Fruit fly (Drosophila melanogaster) whole organism, embryonic: ENCODE results near the gene CG33203.
A peak's percentile ranks its signal among the peaks of the same experiment; 100 is the strongest.

ENCODE experiments used
- Blimp-1 ChIP-seq: fragments of 200-800 bp; sonication (Bioruptor generic); optimal IDR thresholded peaks from 3 replicates; lab custom pipeline; 2018; ENCODE audit warnings: missing biosample characterization, missing genetic modification characterization, mild to moderate bottlenecking, moderate library complexity, missing genetic modification reagents
- CG11504 ChIP-seq: fragments of 200-800 bp; sonication (Bioruptor generic); optimal IDR thresholded peaks from 3 replicates; lab custom pipeline; 2019; ENCODE audit warnings: missing biosample characterization, mild to moderate bottlenecking, missing genetic modification characterization, moderate library complexity
- CG1233 ChIP-seq: fragments of 200-800 bp; sonication (Bioruptor generic); optimal IDR thresholded peaks from 4 replicates; lab custom pipeline; 2018; ENCODE audit warnings: missing biosample characterization, mild to moderate bottlenecking, missing genetic modification characterization
- CG12769 ChIP-seq: fragments of 200-800 bp; sonication (Bioruptor generic); optimal IDR thresholded peaks from 2 replicates; lab custom pipeline; 2019; ENCODE audit warnings: missing biosample characterization, mild to moderate bottlenecking, missing genetic modification characterization, moderate library complexity
- CG1529 ChIP-seq: fragments of 200-800 bp; sonication (Bioruptor generic); optimal IDR thresholded peaks from 3 replicates; lab custom pipeline; 2018; ENCODE audit warnings: missing biosample characterization, missing genetic modification characterization
- CG1602 ChIP-seq: fragments of 200-800 bp; sonication (Bioruptor generic); optimal IDR thresholded peaks from 3 replicates; lab custom pipeline; 2016; ENCODE audit warnings: missing biosample characterization, missing genetic modification characterization
- CG1603 ChIP-seq: fragments of 200-800 bp; sonication (Bioruptor generic); optimal IDR thresholded peaks from 2 replicates; lab custom pipeline; 2019; ENCODE audit warnings: missing biosample characterization, mild to moderate bottlenecking, missing genetic modification characterization, moderate library complexity
- CG16815 ChIP-seq: fragments of 200-800 bp; sonication (Bioruptor generic); optimal IDR thresholded peaks from 3 replicates; lab custom pipeline; 2017; ENCODE audit warnings: missing biosample characterization, mild to moderate bottlenecking, missing genetic modification characterization
- CG17328 ChIP-seq: fragments of 200-800 bp; sonication (Bioruptor generic); IDR thresholded peaks from 2 replicates; pipeline ENCODE4 v1.3.6; 2022; ENCODE audit warnings: missing biosample characterization, missing genetic modification characterization
- CG18262 ChIP-seq: fragments of 200-800 bp; optimal IDR thresholded peaks from 3 replicates; lab custom pipeline; 2019; ENCODE audit warnings: missing biosample characterization, mild to moderate bottlenecking, missing genetic modification characterization, moderate library complexity
- CG3163 ChIP-seq: fragments of 200-800 bp; sonication (Bioruptor generic); optimal IDR thresholded peaks from 3 replicates; lab custom pipeline; 2016; ENCODE audit warnings: missing biosample characterization, missing genetic modification characterization
- CG32767 ChIP-seq: fragments of 200-800 bp; sonication (Bioruptor generic); IDR thresholded peaks from 2 replicates; pipeline ENCODE4 v1.3.6; 2022; ENCODE audit warnings: missing biosample characterization, missing genetic modification characterization
- CG4282 ChIP-seq: fragments of 200-800 bp; sonication (Bioruptor generic); optimal IDR thresholded peaks from 2 replicates; lab custom pipeline; 2016; ENCODE audit warnings: missing biosample characterization, missing genetic modification characterization
- CG7556 ChIP-seq: fragments of 200-800 bp; sonication (Bioruptor generic); optimal IDR thresholded peaks from 2 replicates; lab custom pipeline; 2017; ENCODE audit warnings: missing biosample characterization, mild to moderate bottlenecking, missing genetic modification characterization
- CG7963 ChIP-seq: fragments of 200-800 bp; sonication (Bioruptor generic); IDR thresholded peaks from 3 replicates; pipeline ENCODE4 v1.3.6; 2022; ENCODE audit warnings: missing biosample characterization, missing genetic modification characterization; ENCODE audit not compliant: partially characterized antibody
- CG8924 ChIP-seq: fragments of 200-800 bp; optimal IDR thresholded peaks from 3 replicates; lab custom pipeline; 2019; ENCODE audit warnings: missing biosample characterization, mild to moderate bottlenecking, missing genetic modification characterization, moderate library complexity
- CG9727 ChIP-seq: fragments of 200-800 bp; sonication (Bioruptor generic); optimal IDR thresholded peaks from 3 replicates; lab custom pipeline; 2017; ENCODE audit warnings: missing biosample characterization, mild to moderate bottlenecking, missing genetic modification characterization
- CHES-1-like ChIP-seq: fragments of 200-800 bp; sonication (Bioruptor generic); optimal IDR thresholded peaks from 2 replicates; lab custom pipeline; 2016; ENCODE audit warnings: missing biosample characterization, missing genetic modification characterization
- D19B ChIP-seq: fragments of 200-800 bp; sonication (Bioruptor generic); optimal IDR thresholded peaks from 2 replicates; lab custom pipeline; 2017; ENCODE audit warnings: missing biosample characterization, mild to moderate bottlenecking, missing genetic modification characterization
- Dad ChIP-seq: fragments of 200-800 bp; sonication (Bioruptor generic); optimal IDR thresholded peaks from 3 replicates; lab custom pipeline; 2016; ENCODE audit warnings: missing biosample characterization, missing genetic modification characterization
- Dbx ChIP-seq: fragments of 200-800 bp; sonication (Bioruptor generic); IDR thresholded peaks from 3 replicates; pipeline ENCODE4 v1.3.6; 2022; ENCODE audit warnings: missing biosample characterization, missing genetic modification characterization
- Deaf1 ChIP-seq: fragments of 200-800 bp; optimal IDR thresholded peaks from 3 replicates; lab custom pipeline; 2019; ENCODE audit warnings: missing biosample characterization, mild to moderate bottlenecking, missing genetic modification characterization, moderate library complexity
- H2.0 ChIP-seq: fragments of 200-800 bp; sonication (Bioruptor generic); IDR thresholded peaks from 2 replicates; pipeline ENCODE4 v1.3.6; 2022; ENCODE audit warnings: missing biosample characterization, missing genetic modification characterization
- HmgZ ChIP-seq: fragments of 200-800 bp; sonication (Bioruptor generic); optimal IDR thresholded peaks from 2 replicates; lab custom pipeline; 2018; ENCODE audit warnings: missing biosample characterization, mild to moderate bottlenecking, missing genetic modification characterization
- Med ChIP-seq: fragments of 200-800 bp; sonication (Bioruptor generic); peaks from one replicate; lab custom pipeline; 2016; ENCODE audit warnings: missing biosample characterization, missing genetic modification characterization, mild to moderate bottlenecking, inconsistent platforms, moderate library complexity
- Myb ChIP-seq: fragments of 200-800 bp; sonication (Bioruptor generic); optimal IDR thresholded peaks from 2 replicates; lab custom pipeline; 2016; ENCODE audit warnings: missing biosample characterization, missing genetic modification characterization
- NC2α ChIP-seq: fragments of 200-800 bp; sonication (Bioruptor generic); optimal IDR thresholded peaks from 2 replicates; lab custom pipeline; 2016; ENCODE audit warnings: missing biosample characterization, missing genetic modification characterization
- Nf-YA ChIP-seq: fragments of 200-800 bp; sonication (Bioruptor generic); IDR thresholded peaks from 2 replicates; pipeline ENCODE4 v1.3.6; 2022; ENCODE audit warnings: missing biosample characterization, missing genetic modification characterization
- Scr ChIP-seq: fragments of 200-800 bp; sonication (Bioruptor generic); IDR thresholded peaks from 2 replicates; pipeline ENCODE4 v1.3.6; 2022; ENCODE audit warnings: missing biosample characterization, missing genetic modification characterization; ENCODE audit not compliant: partially characterized antibody
- Sox102F ChIP-seq: fragments of 200-800 bp; sonication (Bioruptor generic); optimal IDR thresholded peaks from 2 replicates; lab custom pipeline; 2018; ENCODE audit warnings: missing biosample characterization, mild to moderate bottlenecking, missing genetic modification characterization, moderate library complexity
- Xbp1 ChIP-seq: fragments of 200-800 bp; sonication (Bioruptor generic); optimal IDR thresholded peaks from 3 replicates; lab custom pipeline; 2016; ENCODE audit warnings: missing biosample characterization, mild to moderate bottlenecking, missing genetic modification characterization
- ac ChIP-seq: fragments of 200-800 bp; sonication (Bioruptor generic); optimal IDR thresholded peaks from 3 replicates; lab custom pipeline; 2017; ENCODE audit warnings: missing biosample characterization, mild to moderate bottlenecking, missing genetic modification characterization
- ara ChIP-seq: fragments of 200-800 bp; sonication (Bioruptor generic); IDR thresholded peaks from 2 replicates; pipeline ENCODE4 v1.3.6; 2022; ENCODE audit warnings: missing biosample characterization, missing genetic modification characterization
- ash1 ChIP-seq: fragments of 200-800 bp; sonication (Bioruptor generic); optimal IDR thresholded peaks from 2 replicates; lab custom pipeline; 2018; ENCODE audit warnings: missing biosample characterization, mild to moderate bottlenecking, missing genetic modification characterization
- br ChIP-seq: fragments of >200 bp; optimal IDR thresholded peaks from 2 replicates; lab custom pipeline; 2017
- dm ChIP-seq: fragments of 200-800 bp; sonication (Bioruptor generic); optimal IDR thresholded peaks from 3 replicates; lab custom pipeline; 2016; ENCODE audit warnings: missing biosample characterization, missing genetic modification characterization
- ems ChIP-seq: fragments of 200-800 bp; sonication (Bioruptor generic); optimal IDR thresholded peaks from 3 replicates; lab custom pipeline; 2016; ENCODE audit warnings: missing biosample characterization, missing genetic modification characterization
- hb ChIP-seq: fragments of 200-800 bp; sonication (Bioruptor generic); IDR thresholded peaks from 3 replicates; pipeline ENCODE4 v1.3.6; 2022; ENCODE audit warnings: missing biosample characterization, missing genetic modification characterization; ENCODE audit not compliant: partially characterized antibody
- kah ChIP-seq: fragments of 200-800 bp; sonication (Bioruptor generic); optimal IDR thresholded peaks from 2 replicates; lab custom pipeline; 2018; ENCODE audit warnings: missing biosample characterization, mild to moderate bottlenecking, missing genetic modification characterization
- lbe ChIP-seq: fragments of 200-800 bp; sonication (Bioruptor generic); optimal IDR thresholded peaks from 2 replicates; lab custom pipeline; 2016; ENCODE audit warnings: missing biosample characterization, mild to moderate bottlenecking, missing genetic modification characterization
- lola ChIP-seq, 3 experiments: fragments of >200 bp in 2 of 3; fragments of 200-800 bp in 1 of 3; sonication (Bioruptor generic) in 1 of 3; optimal IDR thresholded peaks; 2 replicates each; lab custom pipeline; 2017 to 2019; ENCODE audit warnings: missing biosample characterization in 3 of 3, missing genetic modification characterization in 3 of 3, mild to moderate bottlenecking in 1 of 3, moderate library complexity in 1 of 3
- odd ChIP-seq: fragments of 200-800 bp; sonication (Bioruptor generic); optimal IDR thresholded peaks from 2 replicates; lab custom pipeline; 2017; ENCODE audit warnings: missing biosample characterization, mild to moderate bottlenecking, missing genetic modification characterization
- phol ChIP-seq: fragments of 200-800 bp; sonication (Bioruptor generic); optimal IDR thresholded peaks from 3 replicates; lab custom pipeline; 2018; ENCODE audit warnings: missing biosample characterization, mild to moderate bottlenecking, missing genetic modification characterization, moderate library complexity
- sc ChIP-seq, 3 experiments: fragments of >200 bp in 2 of 3; fragments of 200-800 bp in 1 of 3; sonication (Bioruptor generic) in 1 of 3; optimal IDR thresholded peaks; 2 replicates in 2 of 3; 3 replicates in 1 of 3; lab custom pipeline; 2017; ENCODE audit warnings: mild to moderate bottlenecking in 1 of 3, missing biosample characterization in 1 of 3, missing genetic modification characterization in 1 of 3, missing genetic modification reagents in 1 of 3
- schlank ChIP-seq: fragments of 200-800 bp; sonication (Bioruptor generic); optimal IDR thresholded peaks from 2 replicates; lab custom pipeline; 2018; ENCODE audit warnings: missing biosample characterization, mild to moderate bottlenecking, missing genetic modification characterization
- stc ChIP-seq: fragments of 200-800 bp; sonication (Bioruptor generic); IDR thresholded peaks from 2 replicates; pipeline ENCODE4 v1.3.6; 2022; ENCODE audit warnings: missing biosample characterization, missing genetic modification characterization
- stwl ChIP-seq: fragments of 200-800 bp; sonication (Bioruptor generic); optimal IDR thresholded peaks from 3 replicates; lab custom pipeline; 2018; ENCODE audit warnings: missing biosample characterization, mild to moderate bottlenecking, missing genetic modification characterization, moderate library complexity
- tup ChIP-seq: fragments of 200-800 bp; sonication (Bioruptor generic); optimal IDR thresholded peaks from 2 replicates; lab custom pipeline; 2016; ENCODE audit warnings: missing biosample characterization, mild to moderate bottlenecking, missing genetic modification characterization, moderate library complexity
- unpg ChIP-seq: fragments of 200-800 bp; sonication (Bioruptor generic); optimal IDR thresholded peaks from 3 replicates; lab custom pipeline; 2018; ENCODE audit warnings: missing biosample characterization, mild to moderate bottlenecking, missing genetic modification characterization, moderate library complexity
- wek ChIP-seq: fragments of 200-800 bp; sonication (Bioruptor generic); optimal IDR thresholded peaks from 3 replicates; lab custom pipeline; 2018; ENCODE audit warnings: missing biosample characterization, mild to moderate bottlenecking, missing genetic modification characterization, moderate library complexity
- zen2 ChIP-seq: fragments of 200-800 bp; sonication (Bioruptor generic); IDR thresholded peaks from 3 replicates; pipeline ENCODE4 v1.3.6; 2022; ENCODE audit warnings: missing biosample characterization, missing genetic modification characterization; ENCODE audit not compliant: partially characterized antibody

CG33203 gene

DNA sequence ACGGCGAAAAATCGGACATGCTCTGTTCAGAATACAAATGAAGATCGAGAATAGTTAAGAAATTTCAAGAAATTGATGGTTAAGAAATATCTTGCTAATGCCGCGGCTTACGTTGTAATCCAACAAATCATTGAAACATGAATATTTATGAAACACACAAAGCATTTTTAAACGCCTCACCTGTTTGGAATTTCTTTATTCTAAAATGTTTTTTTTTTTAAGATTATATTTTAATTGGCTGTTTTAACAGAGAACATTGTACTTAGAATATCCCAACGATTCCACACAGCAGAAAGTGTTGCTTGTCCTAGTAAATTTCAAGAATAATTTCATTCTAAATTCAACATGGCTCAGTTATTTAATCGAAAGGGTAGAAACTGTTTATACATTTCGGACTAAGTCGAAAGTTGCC lies 35.5 kb downstream of the CG33203 start (continued):
- TF ChIP-seq D19B (GFP tag; lab: Kevin White, UChicago), result no peak
- no peak for TF ChIP-seq Nf-YA (GFP tag; lab: Robert Waterston, UW)
- no peak for TF ChIP-seq CG8924 (tag; lab: Kevin White, UChicago)
- peak; percentile 6 for TF ChIP-seq Xbp1
- TF ChIP-seq Blimp-1 (GFP tag; lab: Kevin White, UChicago), result peak; percentile 31
- no peak for TF ChIP-seq Dbx (GFP tag; lab: Robert Waterston, UW)
- no peak for TF ChIP-seq br
- TF ChIP-seq CG12769 (tag; lab: Kevin White, UChicago), result no peak
- no peak for TF ChIP-seq stc (GFP tag; lab: Robert Waterston, UW)
- peak; percentile 53 for TF ChIP-seq CG7556 (GFP tag; lab: Kevin White, UChicago)
- TF ChIP-seq H2.0 (GFP tag; lab: Robert Waterston, UW), result no peak
- no peak for TF ChIP-seq CG16815
- TF ChIP-seq CG3163 (GFP tag; lab: Kevin White, UChicago), result no peak
- TF ChIP-seq CG9727 (GFP tag; lab: Kevin White, UChicago), result peak; percentile 8
- TF ChIP-seq CG7963, result no peak
- TF ChIP-seq NC2α, result no peak
- no peak for TF ChIP-seq wek
- peak; percentile 25 for TF ChIP-seq CG11504
- peak; percentile 45 for TF ChIP-seq phol (tag; lab: Kevin White, UChicago)
- no peak for TF ChIP-seq sc (optimal IDR thresholded peaks at IDR 0.05; lab: Kevin White, UChicago)
- TF ChIP-seq sc (GFP tag; optimal IDR thresholded peaks at IDR 0.05; lab: Kevin White, UChicago), result no peak
- no peak for TF ChIP-seq Deaf1 (tag; lab: Kevin White, UChicago)
- no peak for TF ChIP-seq CG1603 (tag; lab: Kevin White, UChicago)
- no peak for TF ChIP-seq dm (GFP tag; lab: Kevin White, UChicago)
- no peak for TF ChIP-seq stwl (tag; lab: Kevin White, UChicago)
- TF ChIP-seq Myb, result no peak
- TF ChIP-seq tup (GFP tag; lab: Kevin White, UChicago), result no peak
- TF ChIP-seq CHES-1-like (GFP tag; lab: Kevin White, UChicago), result no peak
- peak; percentile 31 for TF ChIP-seq unpg
- TF ChIP-seq kah (GFP tag; lab: Kevin White, UChicago), result no peak
- TF ChIP-seq Dad, result no peak
- TF ChIP-seq odd, result no peak
- no peak for TF ChIP-seq ash1 (GFP tag; lab: Kevin White, UChicago)
- no peak for TF ChIP-seq schlank (tag; lab: Kevin White, UChicago)
- TF ChIP-seq CG1602, result no peak
- no peak for TF ChIP-seq Scr
- peak; percentile 41 for TF ChIP-seq Sox102F (GFP tag; lab: Kevin White, UChicago)
- TF ChIP-seq lbe, result no peak
- peak; percentile 28 for TF ChIP-seq CG1529 (GFP tag; lab: Kevin White, UChicago)
- TF ChIP-seq HmgZ (tag; lab: Kevin White, UChicago), result no peak
- TF ChIP-seq ac, result no peak
- TF ChIP-seq CG18262 (tag; lab: Kevin White, UChicago), result peak; percentile 37
- peak in 1 of 3 experiments; percentile 48 for TF ChIP-seq lola (GFP tag; optimal IDR thresholded peaks at IDR 0.05; lab: Kevin White, UChicago)
- no peak for TF ChIP-seq hb (GFP tag; lab: Robert Waterston, UW)
- TF ChIP-seq CG32767 (GFP tag; lab: Robert Waterston, UW), result no peak
- no peak for TF ChIP-seq zen2
- TF ChIP-seq ara (GFP tag; lab: Robert Waterston, UW), result no peak
- TF ChIP-seq ems, result no peak
- TF ChIP-seq CG4282 (GFP tag; lab: Kevin White, UChicago), result no peak
- no peak for TF ChIP-seq Med
- no peak for TF ChIP-seq CG1233 (GFP tag; lab: Kevin White, UChicago)
- 0 out of 2 replicates have a peak, but pooled peaks have one; percentile 8 for TF ChIP-seq CG17328 (GFP tag; lab: Robert Waterston, UW)
